Comparison of ENCODE assay signal across 1 fruit fly cellular context in genomic region chrX:9243417-9243884, dm6.
TF ChIP-seq lines count a peak whose summit lies in the region.

TSS of gene mxc (minus strand) at chrX:9243467.
TSS of gene Larp7 (plus strand) at chrX:9243817.

TF ChIP-seq in whole organism, embryonic, 481 proteins besides CTCF, POLR2A, EP300 and RAD21 (continued from another document and continues in another):
- TF ChIP-seq Nf-YC (tag; optimal IDR thresholded peaks at IDR 0.05; lab: Kevin White, UChicago) (no peak), CG1602 (GFP tag; optimal IDR thresholded peaks at IDR 0.05; lab: Kevin White, UChicago) (peak; percentile 34), Deaf1 (tag; optimal IDR thresholded peaks at IDR 0.05; lab: Kevin White, UChicago) (no peak), ato (GFP tag; IDR thresholded peaks at IDR 0.05; lab: Robert Waterston, UW; ENCODE audit: partially characterized antibody) (no peak), hb (GFP tag; IDR thresholded peaks at IDR 0.05; lab: Robert Waterston, UW; ENCODE audit: partially characterized antibody) (peak; percentile 88), CHES-1-like (GFP tag; optimal IDR thresholded peaks at IDR 0.05; lab: Kevin White, UChicago) (peak; percentile 78), MBD-R2 (GFP tag; IDR thresholded peaks at IDR 0.05; lab: Robert Waterston, UW) (peak; percentile 80), Nf-YB (GFP tag; optimal IDR thresholded peaks at IDR 0.05; lab: Kevin White, UChicago) (peak; percentile 2), nau (GFP tag; optimal IDR thresholded peaks at IDR 0.05; lab: Kevin White, UChicago) (no peak), ab (GFP tag; optimal IDR thresholded peaks at IDR 0.05; lab: Kevin White, UChicago) (no peak), bigmax (GFP tag; optimal IDR thresholded peaks at IDR 0.05; lab: Kevin White, UChicago) (peak; percentile 49), CG10654 (GFP tag; optimal IDR thresholded peaks at IDR 0.05; lab: Kevin White, UChicago) (peak; percentile 41), CG6854 (GFP tag; optimal IDR thresholded peaks at IDR 0.05; lab: Kevin White, UChicago) (no peak), NC2α (GFP tag; optimal IDR thresholded peaks at IDR 0.05; lab: Kevin White, UChicago) (no peak), kni (GFP tag; optimal IDR thresholded peaks at IDR 0.05; lab: Kevin White, UChicago) (peak; percentile 30), CG1647 (GFP tag; optimal IDR thresholded peaks at IDR 0.05; lab: Kevin White, UChicago) (peak; percentile 21), Max (GFP tag; optimal IDR thresholded peaks at IDR 0.05; lab: Kevin White, UChicago) (peak; percentile 68), her (GFP tag; optimal IDR thresholded peaks at IDR 0.05; lab: Kevin White, UChicago) (peak; percentile 48), CG9609 (GFP tag; optimal IDR thresholded peaks at IDR 0.05; lab: Kevin White, UChicago) (peak; percentile 76), bsh (GFP tag; optimal IDR thresholded peaks at IDR 0.05; lab: Kevin White, UChicago) (peak in 1 of 2 experiments; percentile 36), crp (GFP tag; optimal IDR thresholded peaks at IDR 0.05; lab: Kevin White, UChicago) (peak in 1 of 2 experiments; percentile 57), eve (GFP tag; optimal IDR thresholded peaks at IDR 0.05; lab: Kevin White, UChicago) (no peak), Ptx1 (GFP tag; IDR thresholded peaks at IDR 0.05; lab: Robert Waterston, UW) (peak; percentile 55; the same call in 1 of the 2 replicates), klu (GFP tag; IDR thresholded peaks at IDR 0.05; lab: Robert Waterston, UW) (peak; percentile 45; the same call in 1 of the 2 replicates), emc (GFP tag; optimal IDR thresholded peaks at IDR 0.05; lab: Kevin White, UChicago) (no peak), Med (GFP tag; lab: Kevin White, UChicago) (peak; percentile 93), Aef1 (GFP tag; IDR thresholded peaks at IDR 0.05; lab: Robert Waterston, UW) (peak; percentile 62), Lhr (GFP tag; optimal IDR thresholded peaks at IDR 0.05; lab: Kevin White, UChicago) (peak; percentile 25), Spps (tag; optimal IDR thresholded peaks at IDR 0.05; lab: Kevin White, UChicago) (no peak), al (GFP tag; IDR thresholded peaks at IDR 0.05; lab: Robert Waterston, UW) (peak; percentile 44), CG4730 (GFP tag; IDR thresholded peaks at IDR 0.05; lab: Robert Waterston, UW) (no peak), wek (GFP tag; optimal IDR thresholded peaks at IDR 0.05; lab: Kevin White, UChicago) (no peak), CG2712 (tag; optimal IDR thresholded peaks at IDR 0.05; lab: Kevin White, UChicago) (peak; percentile 64), pan (optimal IDR thresholded peaks at IDR 0.05; lab: Kevin White, UChicago) (no peak), pan (GFP tag; optimal IDR thresholded peaks at IDR 0.05 in 1 of 2, IDR thresholded peaks at IDR 0.05 in 1 of 2) (peak in 1 of 2 experiments; percentile 38), luna (GFP tag; optimal IDR thresholded peaks at IDR 0.05; lab: Kevin White, UChicago) (no peak), CG16815 (GFP tag; optimal IDR thresholded peaks at IDR 0.05; lab: Kevin White, UChicago) (no peak), HmgD (GFP tag; optimal IDR thresholded peaks at IDR 0.05; lab: Kevin White, UChicago) (peak; percentile 51), mirr (GFP tag; optimal IDR thresholded peaks at IDR 0.05; lab: Kevin White, UChicago) (no peak), Hr39 (optimal IDR thresholded peaks at IDR 0.05; lab: Kevin White, UChicago) (no peak), phol (tag; optimal IDR thresholded peaks at IDR 0.05; lab: Kevin White, UChicago) (peak; percentile 70), CG15601 (tag; optimal IDR thresholded peaks at IDR 0.05; lab: Kevin White, UChicago) (no peak), CG7786 (GFP tag; optimal IDR thresholded peaks at IDR 0.05; lab: Kevin White, UChicago) (peak; percentile 79), salm (tag; optimal IDR thresholded peaks at IDR 0.05; lab: Kevin White, UChicago) (no peak), tna (GFP tag; IDR thresholded peaks at IDR 0.05; lab: Robert Waterston, UW; ENCODE audit: partially characterized antibody) (peak; percentile 62; the same call in 1 of the 2 replicates), ham (GFP tag; IDR thresholded peaks at IDR 0.05; lab: Robert Waterston, UW) (no peak), CG15696 (tag; optimal IDR thresholded peaks at IDR 0.05; lab: Kevin White, UChicago) (peak; percentile 54), zen (tag; optimal IDR thresholded peaks at IDR 0.05; lab: Kevin White, UChicago) (peak; percentile 41), tup (GFP tag; optimal IDR thresholded peaks at IDR 0.05; lab: Kevin White, UChicago) (peak; percentile 4), CG11456 (GFP tag; IDR thresholded peaks at IDR 0.05; lab: Robert Waterston, UW) (0 out of 3 replicates have a peak, but pooled peaks have one; percentile 44), CG18011 (GFP tag; optimal IDR thresholded peaks at IDR 0.05; lab: Kevin White, UChicago) (no peak), dysf (GFP tag; IDR thresholded peaks at IDR 0.05; lab: Robert Waterston, UW) (no peak; the same call in 2 of the 3 replicates), rib (GFP tag; IDR thresholded peaks at IDR 0.05; lab: Robert Waterston, UW) (peak; percentile 38; the same call in 1 of the 2 replicates), kay (GFP tag; optimal IDR thresholded peaks at IDR 0.05; lab: Kevin White, UChicago) (peak; percentile 14), org-1 (GFP tag; optimal IDR thresholded peaks at IDR 0.05; lab: Kevin White, UChicago) (no peak), Hand (GFP tag; optimal IDR thresholded peaks at IDR 0.05; lab: Kevin White, UChicago) (no peak), Hsf (GFP tag; optimal IDR thresholded peaks at IDR 0.05; lab: Kevin White, UChicago) (peak; percentile 66), ems (GFP tag; optimal IDR thresholded peaks at IDR 0.05; lab: Kevin White, UChicago) (peak; percentile 37), CG42726 (GFP tag; IDR thresholded peaks at IDR 0.05; lab: Robert Waterston, UW; ENCODE audit: partially characterized antibody) (no peak), chinmo (GFP tag; IDR thresholded peaks at IDR 0.05; lab: Robert Waterston, UW; ENCODE audit: partially characterized antibody) (peak; percentile 79; the same call in 2 of the 4 replicates), Doc2 (GFP tag; IDR thresholded peaks at IDR 0.05; lab: Robert Waterston, UW) (no peak), dan (GFP tag; IDR thresholded peaks at IDR 0.05; lab: Robert Waterston, UW) (no peak), CG33557 (GFP tag; optimal IDR thresholded peaks at IDR 0.05; lab: Kevin White, UChicago) (peak; percentile 58), CG31365 (tag; optimal IDR thresholded peaks at IDR 0.05; lab: Kevin White, UChicago) (no peak), dmrt11E (tag; optimal IDR thresholded peaks at IDR 0.05; lab: Kevin White, UChicago) (peak; percentile 39), CG16863 (GFP tag; optimal IDR thresholded peaks at IDR 0.05; lab: Kevin White, UChicago) (peak; percentile 33), Blimp-1 (GFP tag; optimal IDR thresholded peaks at IDR 0.05; lab: Kevin White, UChicago) (no peak), CkIIα-i1 (GFP tag; IDR thresholded peaks at IDR 0.05; lab: Robert Waterston, UW) (no peak), Dip3 (GFP tag; optimal IDR thresholded peaks at IDR 0.05; lab: Kevin White, UChicago) (peak; percentile 68), br (optimal IDR thresholded peaks at IDR 0.05; lab: Kevin White, UChicago) (no peak), yki (optimal IDR thresholded peaks at IDR 0.05; lab: Kevin White, UChicago) (no peak), NC2β (GFP tag; optimal IDR thresholded peaks at IDR 0.05; lab: Kevin White, UChicago) (peak; percentile 36), Ets97D (GFP tag; optimal IDR thresholded peaks at IDR 0.05; lab: Kevin White, UChicago) (peak; percentile 64), chif (GFP tag; optimal IDR thresholded peaks at IDR 0.05; lab: Kevin White, UChicago) (peak; percentile 51 to 67), mld (GFP tag; IDR thresholded peaks at IDR 0.05; lab: Robert Waterston, UW; ENCODE audit: partially characterized antibody) (peak; percentile 64; the same call in 1 of the 3 replicates), CG3065 (GFP tag; optimal IDR thresholded peaks at IDR 0.05; lab: Kevin White, UChicago) (no peak), CG2116 (GFP tag; optimal IDR thresholded peaks at IDR 0.05; lab: Kevin White, UChicago) (peak; percentile 71), dmrt99B (tag; optimal IDR thresholded peaks at IDR 0.05; lab: Kevin White, UChicago) (no peak), CG17361 (GFP tag; IDR thresholded peaks at IDR 0.05; lab: Robert Waterston, UW) (no peak; the same call in 1 of the 3 replicates), Oli (tag; optimal IDR thresholded peaks at IDR 0.05; lab: Kevin White, UChicago) (peak; percentile 44), CG7987 (GFP tag; optimal IDR thresholded peaks at IDR 0.05; lab: Kevin White, UChicago) (no peak), Neu2 (GFP tag; optimal IDR thresholded peaks at IDR 0.05; lab: Kevin White, UChicago; ENCODE audit: borderline replicate concordance) (no peak), CG32767 (GFP tag; IDR thresholded peaks at IDR 0.05; lab: Robert Waterston, UW) (no peak), tap (tag; optimal IDR thresholded peaks at IDR 0.05; lab: Kevin White, UChicago) (no peak), CG9437 (GFP tag; optimal IDR thresholded peaks at IDR 0.05; lab: Kevin White, UChicago) (peak; percentile 44), lov (optimal IDR thresholded peaks at IDR 0.05; lab: Kevin White, UChicago) (no peak), lov (GFP tag; IDR thresholded peaks at IDR 0.05; lab: Robert Waterston, UW) (no peak), vnd (GFP tag; IDR thresholded peaks at IDR 0.05; lab: Robert Waterston, UW; ENCODE audit: partially characterized antibody) (peak; percentile 87), CG32532 (GFP tag; IDR thresholded peaks at IDR 0.05; lab: Robert Waterston, UW) (peak; percentile 64; the same call in 1 of the 2 replicates), Chrac-16 (GFP tag; optimal IDR thresholded peaks at IDR 0.05; lab: Kevin White, UChicago) (peak; percentile 67), ATbp (GFP tag; optimal IDR thresholded peaks at IDR 0.05; lab: Kevin White, UChicago) (no peak), CG3407 (GFP tag; optimal IDR thresholded peaks at IDR 0.05; lab: Kevin White, UChicago) (no peak), fu2 (GFP tag; optimal IDR thresholded peaks at IDR 0.05; lab: Kevin White, UChicago) (peak; percentile 72), CG11093 (GFP tag; IDR thresholded peaks at IDR 0.05; lab: Robert Waterston, UW) (no peak; the same call in 2 of the 3 replicates), grn (GFP tag; optimal IDR thresholded peaks at IDR 0.05; lab: Kevin White, UChicago) (no peak), hkb (optimal IDR thresholded peaks at IDR 0.05; lab: Kevin White, UChicago) (peak; percentile 84), hkb (GFP tag; IDR thresholded peaks at IDR 0.05; lab: Robert Waterston, UW) (no peak; the same call in 1 of the 2 replicates), Stat92E (GFP tag; optimal IDR thresholded peaks at IDR 0.05; lab: Kevin White, UChicago) (no peak), CG7372 (GFP tag; IDR thresholded peaks at IDR 0.05; lab: Robert Waterston, UW) (peak; percentile 46; the same call in 1 of the 2 replicates), CG14014 (GFP tag; IDR thresholded peaks at IDR 0.05; lab: Robert Waterston, UW) (peak; percentile 49; the same call in 1 of the 2 replicates), Ada2b (GFP tag; IDR thresholded peaks at IDR 0.05; lab: Robert Waterston, UW) (no peak), CG12155 (GFP tag; optimal IDR thresholded peaks at IDR 0.05; lab: Kevin White, UChicago) (peak; percentile 65), CG4360 (GFP tag; IDR thresholded peaks at IDR 0.05; lab: Robert Waterston, UW) (0 out of 2 replicates have a peak, but pooled peaks have one; percentile 32), sima (GFP tag; optimal IDR thresholded peaks at IDR 0.05; lab: Kevin White, UChicago) (no peak), vfl (GFP tag; optimal IDR thresholded peaks at IDR 0.05; lab: Kevin White, UChicago) (peak; percentile 47), Sox100B (GFP tag; optimal IDR thresholded peaks at IDR 0.05; lab: Kevin White, UChicago) (no peak), danr (GFP tag; IDR thresholded peaks at IDR 0.05; lab: Robert Waterston, UW) (peak; percentile 35; the same call in 1 of the 2 replicates), cas (GFP tag; IDR thresholded peaks at IDR 0.05; lab: Robert Waterston, UW) (no peak), jumu (GFP tag; optimal IDR thresholded peaks at IDR 0.05; lab: Kevin White, UChicago) (peak; percentile 75), D (optimal IDR thresholded peaks at IDR 0.05; lab: Kevin White, UChicago) (no peak), D (GFP tag; optimal IDR thresholded peaks at IDR 0.05; lab: Kevin White, UChicago) (no peak), ssp (GFP tag; IDR thresholded peaks at IDR 0.05; lab: Robert Waterston, UW) (peak; percentile 55), Optix (GFP tag; IDR thresholded peaks at IDR 0.05; lab: Robert Waterston, UW) (peak; percentile 32; the same call in 1 of the 3 replicates), CG14050 (GFP tag; IDR thresholded peaks at IDR 0.05; lab: Robert Waterston, UW) (peak; percentile 24; the same call in 1 of the 3 replicates), D19B (GFP tag; optimal IDR thresholded peaks at IDR 0.05; lab: Kevin White, UChicago) (no peak), Dbx (GFP tag; IDR thresholded peaks at IDR 0.05; lab: Robert Waterston, UW) (peak; percentile 58; the same call in 1 of the 3 replicates), Side (GFP tag; optimal IDR thresholded peaks at IDR 0.05; lab: Kevin White, UChicago) (peak; percentile 61), CG3847 (GFP tag; IDR thresholded peaks at IDR 0.05; lab: Robert Waterston, UW) (peak; percentile 85), CG13624 (GFP tag; optimal IDR thresholded peaks at IDR 0.05; lab: Kevin White, UChicago) (peak; percentile 70), croc (GFP tag; conservative IDR thresholded peaks at IDR 0.05; lab: Robert Waterston, UW) (no peak; the same call in 2 of the 3 replicates), CG1233 (GFP tag; optimal IDR thresholded peaks at IDR 0.05; lab: Kevin White, UChicago) (no peak), tx (GFP tag; optimal IDR thresholded peaks at IDR 0.05; lab: Kevin White, UChicago) (peak; percentile 54), Mes4 (GFP tag; optimal IDR thresholded peaks at IDR 0.05; lab: Kevin White, UChicago) (peak; percentile 40), Hmx (GFP tag; optimal IDR thresholded peaks at IDR 0.05; lab: Kevin White, UChicago) (peak; percentile 40), pros (GFP tag; optimal IDR thresholded peaks at IDR 0.05; lab: Kevin White, UChicago) (no peak), Mad (GFP tag; optimal IDR thresholded peaks at IDR 0.05; lab: Kevin White, UChicago) (peak; percentile 47), CoRest (tag; optimal IDR thresholded peaks at IDR 0.05; lab: Kevin White, UChicago) (peak; percentile 79), cg (GFP tag; optimal IDR thresholded peaks at IDR 0.05; lab: Kevin White, UChicago) (no peak), Opbp (GFP tag; IDR thresholded peaks at IDR 0.05; lab: Robert Waterston, UW; ENCODE audit: partially characterized antibody) (peak; percentile 71; the same call in 2 of the 3 replicates)
